Fruit fly (Drosophila melanogaster): Measurements from ENCODE around the gene CG7457.

The CG7457 gene

dm6 chr3L:7726285-7726684, at the start of gene CG7457 (continued):
- no peak for TF ChIP-seq CG1647 (GFP tag; optimal IDR thresholded peaks at IDR 0.05)
- no peak for TF ChIP-seq CG32532 (GFP tag; IDR thresholded peaks at IDR 0.05)
- no peak for TF ChIP-seq CG18476 (GFP tag; optimal IDR thresholded peaks at IDR 0.05)
- no peak for TF ChIP-seq NFAT (GFP tag; IDR thresholded peaks at IDR 0.05)
- TF ChIP-seq NC2α (GFP tag; optimal IDR thresholded peaks at IDR 0.05), result no peak
- no peak for TF ChIP-seq kay (GFP tag; optimal IDR thresholded peaks at IDR 0.05)
- no peak for TF ChIP-seq h (optimal IDR thresholded peaks at IDR 0.05)
- no peak for TF ChIP-seq gce (GFP tag; IDR thresholded peaks at IDR 0.05)
- no peak for TF ChIP-seq HLHmδ (GFP tag; optimal IDR thresholded peaks at IDR 0.05)
- no peak for TF ChIP-seq CG1024 (GFP tag; IDR thresholded peaks at IDR 0.05)
- TF ChIP-seq CG8765 (GFP tag; IDR thresholded peaks at IDR 0.05), result no peak
- no peak for TF ChIP-seq CG17361 (GFP tag; IDR thresholded peaks at IDR 0.05)
- peak; percentile 90 for TF ChIP-seq CG7963 (GFP tag; IDR thresholded peaks at IDR 0.05; ENCODE audit: partially characterized antibody)
- no peak for TF ChIP-seq CG33557 (GFP tag; optimal IDR thresholded peaks at IDR 0.05)
- TF ChIP-seq Mad (GFP tag; optimal IDR thresholded peaks at IDR 0.05), result no peak
- TF ChIP-seq chinmo (GFP tag; IDR thresholded peaks at IDR 0.05; ENCODE audit: partially characterized antibody), result peak; percentile 89
- peak; percentile 36 for TF ChIP-seq CG4617 (GFP tag; optimal IDR thresholded peaks at IDR 0.05; ENCODE audit: borderline replicate concordance)
- TF ChIP-seq CG10654 (GFP tag; optimal IDR thresholded peaks at IDR 0.05), result no peak
- no peak for TF ChIP-seq gcm (GFP tag; optimal IDR thresholded peaks at IDR 0.05)
- no peak for TF ChIP-seq CG15073 (GFP tag; optimal IDR thresholded peaks at IDR 0.05)
- TF ChIP-seq NfI (GFP tag; optimal IDR thresholded peaks at IDR 0.05), result peak; percentile 12
- peak; percentile 90 for TF ChIP-seq hb (GFP tag; IDR thresholded peaks at IDR 0.05; ENCODE audit: partially characterized antibody)
- TF ChIP-seq CG6854 (GFP tag; optimal IDR thresholded peaks at IDR 0.05), result no peak
- peak; percentile 92 for TF ChIP-seq CG14860 (GFP tag; IDR thresholded peaks at IDR 0.05; ENCODE audit: partially characterized antibody)
- no peak for TF ChIP-seq CG17359 (tag; optimal IDR thresholded peaks at IDR 0.05)
- TF ChIP-seq Ravus (GFP tag; IDR thresholded peaks at IDR 0.05), result no peak
- TF ChIP-seq CG7928 (GFP tag; optimal IDR thresholded peaks at IDR 0.05), result no peak
- TF ChIP-seq BtbVII (GFP tag; optimal IDR thresholded peaks at IDR 0.05), result no peak
- no peak for TF ChIP-seq tx (GFP tag; optimal IDR thresholded peaks at IDR 0.05)
- no peak for TF ChIP-seq peb (GFP tag; IDR thresholded peaks at IDR 0.05)
- TF ChIP-seq ERR (GFP tag; optimal IDR thresholded peaks at IDR 0.05), result no peak
- TF ChIP-seq mam (GFP tag; optimal IDR thresholded peaks at IDR 0.05), result no peak
- no peak for TF ChIP-seq Elba2 (GFP tag; optimal IDR thresholded peaks at IDR 0.05)
- peak; percentile 94 for TF ChIP-seq unc-4 (GFP tag; IDR thresholded peaks at IDR 0.05; ENCODE audit: partially characterized antibody)
- peak; percentile 54 for TF ChIP-seq CG15601 (tag; optimal IDR thresholded peaks at IDR 0.05)
- no peak for TF ChIP-seq CG4424 (GFP tag; optimal IDR thresholded peaks at IDR 0.05)
- no peak for TF ChIP-seq Dbx (GFP tag; IDR thresholded peaks at IDR 0.05)
- no peak for TF ChIP-seq CG3847 (GFP tag; IDR thresholded peaks at IDR 0.05)
- no peak for TF ChIP-seq Nf-YB (GFP tag; optimal IDR thresholded peaks at IDR 0.05)
- TF ChIP-seq Atf6 (GFP tag; IDR thresholded peaks at IDR 0.05), result no peak
- no peak for TF ChIP-seq zfh2 (GFP tag; optimal IDR thresholded peaks at IDR 0.05)
- TF ChIP-seq Dref (GFP tag; IDR thresholded peaks at IDR 0.05), result peak; percentile 94
- no peak for TF ChIP-seq schlank (tag; optimal IDR thresholded peaks at IDR 0.05)
- TF ChIP-seq CG13296 (GFP tag; optimal IDR thresholded peaks at IDR 0.05), result no peak
- TF ChIP-seq Eip74EF (GFP tag; optimal IDR thresholded peaks at IDR 0.05), result no peak
- no peak for TF ChIP-seq CG9609 (GFP tag; optimal IDR thresholded peaks at IDR 0.05)
- no peak for TF ChIP-seq CG1792 (GFP tag; optimal IDR thresholded peaks at IDR 0.05)
- no peak for TF ChIP-seq CG3407 (GFP tag; optimal IDR thresholded peaks at IDR 0.05)
- no peak for TF ChIP-seq lmd (GFP tag; IDR thresholded peaks at IDR 0.05)
- no peak for TF ChIP-seq CG16779 (GFP tag; IDR thresholded peaks at IDR 0.05)
- no peak for TF ChIP-seq Hr3 (GFP tag; optimal IDR thresholded peaks at IDR 0.05)
- TF ChIP-seq fd102C (GFP tag; optimal IDR thresholded peaks at IDR 0.05), result no peak
